Fruit fly (Drosophila melanogaster) S2 (cell line): ENCODE data around the gene awd.

Source experiments
- CG8478 ChIP-seq: fragments of >200 bp; optimal IDR thresholded peaks from 2 replicates; lab custom pipeline; 2018
- CTCF ChIP-seq, 2 experiments: fragments of >200 bp; optimal IDR thresholded peaks; 2 replicates each; lab custom pipeline; 2018

awd gene

DNA sequence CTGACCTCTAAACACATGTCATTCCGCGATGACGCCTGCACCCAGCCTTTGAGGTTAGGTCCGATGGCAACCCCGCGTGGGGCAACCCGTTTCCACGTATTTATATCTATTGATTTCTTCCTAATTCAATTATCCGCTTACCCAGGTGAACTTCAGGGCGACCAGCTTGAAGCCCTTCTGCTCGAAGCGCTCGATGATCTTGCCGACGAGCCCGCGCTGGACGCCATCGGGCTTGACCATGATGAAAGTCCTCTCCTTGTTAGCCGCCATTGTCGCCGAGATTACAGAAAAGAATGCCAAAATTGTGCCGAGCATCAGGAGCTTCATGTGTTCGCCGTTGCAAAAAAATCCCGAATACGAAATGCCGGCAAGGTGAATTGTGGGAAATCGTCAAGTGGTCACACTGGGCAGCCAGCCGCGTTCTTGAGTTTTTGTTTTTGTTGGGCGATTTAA lies at the start of gene awd:
awd (minus strand) TSS at position 449 of the 453 bp plus-strand sequence.
- no peak for TF ChIP-seq CG8478 (lab: Kevin White, UChicago)
- peak in 1 of 2 experiments; percentile 24 for TF ChIP-seq CTCF (optimal IDR thresholded peaks at IDR 0.05; lab: Kevin White, UChicago)

DNA sequence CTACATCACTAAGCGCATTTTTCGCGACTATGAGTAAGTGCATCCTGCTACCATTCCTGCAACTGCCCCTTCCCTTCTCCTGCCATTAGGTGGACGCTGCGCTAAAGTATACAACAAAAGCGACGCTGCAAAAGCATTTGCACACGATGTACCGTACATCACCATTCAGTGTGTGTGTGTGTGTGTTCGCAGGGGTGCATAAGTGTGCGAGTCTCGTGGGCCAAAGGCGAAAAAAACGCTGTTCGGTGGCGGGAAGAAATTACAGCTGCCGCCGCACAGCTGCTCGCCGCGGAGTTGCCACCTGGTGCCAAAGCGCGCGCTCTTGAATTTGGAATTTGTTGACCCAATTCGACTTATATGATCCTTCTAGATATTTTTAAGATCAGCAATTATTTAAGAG lies 48.6 kb upstream of the awd start:
- TF ChIP-seq CTCF (optimal IDR thresholded peaks at IDR 0.05; lab: Kevin White, UChicago) (peak in 1 of 2 experiments; percentile 38), CG8478 (lab: Kevin White, UChicago) (no peak)

DNA sequence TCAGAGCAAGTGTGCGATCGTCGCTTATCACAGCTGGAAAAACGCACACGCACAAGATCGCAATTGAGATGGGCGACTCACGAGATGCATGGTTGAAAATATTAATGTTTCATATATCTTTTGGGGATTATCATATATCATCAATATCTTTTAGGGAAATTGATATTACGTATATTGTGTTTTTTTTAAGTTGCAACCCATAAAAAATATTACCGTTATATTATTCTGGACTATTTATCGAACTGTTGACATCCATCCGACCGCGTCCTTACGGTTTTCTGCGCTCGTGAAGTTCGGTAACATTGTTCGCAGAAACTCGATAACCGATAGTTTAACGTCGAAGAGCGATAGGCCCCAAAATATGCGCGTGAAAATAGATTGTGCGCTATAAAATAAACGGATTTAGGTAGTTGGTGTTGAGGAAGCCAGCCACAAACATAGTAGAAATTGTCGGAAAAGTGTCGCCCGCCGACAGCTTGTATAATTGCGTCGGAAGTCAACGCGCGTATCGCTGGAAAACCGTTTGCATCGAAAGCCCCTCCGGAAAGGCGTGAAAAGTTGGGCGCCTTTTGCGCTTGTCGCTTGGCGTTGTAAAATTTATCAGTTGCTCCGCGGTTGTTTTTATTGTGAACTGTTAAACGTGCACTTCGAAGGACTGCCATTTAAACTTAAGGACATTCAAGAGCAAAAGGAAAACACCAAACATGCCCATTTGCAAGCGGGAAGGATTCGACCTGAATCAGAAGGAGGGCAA lies 48.0 kb upstream of the awd start, which contains the start of the genes Mccc1 and Acf:
Mccc1 (minus strand) TSS at position 244 of the 754 bp plus-strand sequence.
Acf (plus strand) TSS at position 318 of the 754 bp plus-strand sequence.
- TF ChIP-seq CG8478 (lab: Kevin White, UChicago) = no peak
- no peak for TF ChIP-seq CTCF (optimal IDR thresholded peaks at IDR 0.05; lab: Kevin White, UChicago)

DNA sequence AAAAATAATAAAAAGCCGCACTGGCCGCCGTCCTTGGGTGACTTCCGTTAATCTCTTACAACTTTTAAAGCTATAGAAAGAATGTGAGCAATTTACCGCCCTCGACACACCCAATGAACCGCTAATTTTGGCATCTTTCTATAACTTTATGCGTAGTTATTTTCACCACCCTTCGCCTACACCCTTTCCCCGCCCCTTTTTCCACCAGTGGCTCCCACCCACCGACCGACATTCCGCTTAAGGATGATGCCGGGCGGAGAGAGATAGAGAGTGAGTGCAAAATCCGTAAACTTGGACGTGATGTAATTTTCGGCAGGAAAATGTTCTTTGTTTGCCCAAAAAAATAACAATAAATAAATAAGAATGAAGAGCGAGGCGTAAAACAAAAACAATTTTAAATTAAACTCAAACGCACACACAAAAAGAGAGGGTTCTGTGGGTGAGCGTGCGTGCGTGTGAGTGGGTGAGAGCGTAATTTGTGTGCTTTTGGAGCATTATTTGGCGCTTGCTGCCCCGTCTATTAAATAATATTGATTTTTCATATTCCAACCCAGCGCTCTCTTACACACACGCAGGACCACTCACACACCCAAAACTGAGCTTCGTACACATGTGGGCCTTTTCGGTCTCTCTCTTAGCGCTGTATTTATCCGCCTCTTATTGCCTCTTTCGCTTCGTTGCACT lies 31.7 kb upstream of the awd start:
- TF ChIP-seq CG8478 (lab: Kevin White, UChicago) = no peak
- no peak for TF ChIP-seq CTCF (optimal IDR thresholded peaks at IDR 0.05; lab: Kevin White, UChicago)

- TF ChIP-seq CTCF (optimal IDR thresholded peaks at IDR 0.05; lab: Kevin White, UChicago) (no peak), CG8478 (lab: Kevin White, UChicago) (no peak)
Measured at dm6 chr3R:31776583-31777362, 30.9 kb upstream of the awd start, which contains the start of the genes CG2126 and faf. Gene CG2126 (minus strand): TSS chr3R:31776652. Gene faf (plus strand): TSS chr3R:31777020.

dm6 chr3R:31771790-31772576 lies 26.1 kb upstream of the awd start, which contains the start of the genes betaGlu and sip3:
Gene betaGlu (minus strand): TSS chr3R:31771848.
Gene sip3 (plus strand): TSS chr3R:31772219.
- TF ChIP-seq CTCF (optimal IDR thresholded peaks at IDR 0.05; lab: Kevin White, UChicago) (no peak), CG8478 (lab: Kevin White, UChicago) (no peak)

- TF ChIP-seq CTCF (optimal IDR thresholded peaks at IDR 0.05; lab: Kevin White, UChicago) (no peak), CG8478 (lab: Kevin White, UChicago) (no peak)
Measured at dm6 chr3R:31768198-31768597, 22.3 kb upstream of the awd start.

dm6 chr3R:31767528-31767927 lies 21.7 kb upstream of the awd start:
- TF ChIP-seq CTCF (optimal IDR thresholded peaks at IDR 0.05; lab: Kevin White, UChicago) (no peak), CG8478 (lab: Kevin White, UChicago) (no peak)

- TF ChIP-seq CG8478 (lab: Kevin White, UChicago) (no peak), CTCF (optimal IDR thresholded peaks at IDR 0.05; lab: Kevin White, UChicago) (no peak)
Measured at dm6 chr3R:31765145-31765544, 19.3 kb upstream of the awd start.

DNA sequence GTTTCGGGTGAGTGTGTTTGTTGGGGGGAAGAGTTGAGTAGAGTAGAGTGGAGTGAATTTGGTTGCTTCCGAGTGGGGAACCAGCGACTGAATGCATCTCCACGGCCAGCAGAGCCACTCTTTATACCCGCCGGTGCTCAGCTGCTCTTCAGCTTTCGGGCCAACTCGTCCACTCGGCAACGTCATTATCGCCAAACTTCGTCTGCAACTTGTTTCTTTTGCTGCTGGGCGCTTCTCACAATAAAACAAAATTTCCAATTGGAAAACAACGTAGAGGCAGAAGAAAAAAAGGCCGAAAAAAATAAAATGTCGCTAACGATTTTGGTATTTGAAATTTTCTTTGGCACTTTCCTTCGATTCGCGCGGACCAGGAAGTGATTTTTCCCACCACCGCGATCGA lies 18.8 kb upstream of the awd start, which contains the start of gene CG2150:
CG2150 (minus strand) TSS at position 101 of the 400 bp plus-strand sequence.
- TF ChIP-seq CG8478 (lab: Kevin White, UChicago) (no peak), CTCF (optimal IDR thresholded peaks at IDR 0.05; lab: Kevin White, UChicago) (no peak)

dm6 chr3R:31762672-31763071 lies 16.8 kb upstream of the awd start:
- no peak for TF ChIP-seq CG8478 (lab: Kevin White, UChicago)
- no peak for TF ChIP-seq CTCF (optimal IDR thresholded peaks at IDR 0.05; lab: Kevin White, UChicago)

- TF ChIP-seq CG8478 (lab: Kevin White, UChicago) (no peak), CTCF (optimal IDR thresholded peaks at IDR 0.05; lab: Kevin White, UChicago) (no peak)
Measured at dm6 chr3R:31761529-31762009, 15.7 kb upstream of the awd start, which contains the start of gene Smvt. Gene Smvt (minus strand): TSS chr3R:31761579.

- TF ChIP-seq CTCF (optimal IDR thresholded peaks at IDR 0.05; lab: Kevin White, UChicago) = no peak
- no peak for TF ChIP-seq CG8478 (lab: Kevin White, UChicago)
Measured at dm6 chr3R:31758587-31759167, 12.8 kb upstream of the awd start, which contains the start of gene CG2187. Gene CG2187 (minus strand): TSS chr3R:31758637.
